Fruit fly (Drosophila melanogaster) whole organism, embryonic: ENCODE results near the gene CG10413.

Source experiments
- CG11085 ChIP-seq: fragments of 200-800 bp; sonication (Bioruptor generic); IDR thresholded peaks from 2 replicates; pipeline ENCODE4 v1.3.6; 2022; ENCODE audit warnings: missing biosample characterization, missing genetic modification characterization
- CG11093 ChIP-seq: fragments of 200-800 bp; sonication (Bioruptor generic); IDR thresholded peaks from 3 replicates; pipeline ENCODE4 v1.3.6; 2022; ENCODE audit warnings: missing biosample characterization, missing genetic modification characterization
- CG11696 ChIP-seq: fragments of 200-800 bp; sonication (Bioruptor generic); IDR thresholded peaks from 2 replicates; pipeline ENCODE4 v1.3.6; 2022; ENCODE audit warnings: missing biosample characterization, missing genetic modification characterization
- CG15479 ChIP-seq: fragments of 200-800 bp; sonication (Bioruptor generic); optimal IDR thresholded peaks from 3 replicates; lab custom pipeline; 2019; ENCODE audit warnings: missing biosample characterization, mild to moderate bottlenecking, missing genetic modification characterization, moderate library complexity
- CG15514 ChIP-seq: fragments of 200-800 bp; sonication (Bioruptor generic); optimal IDR thresholded peaks from 3 replicates; lab custom pipeline; 2017; ENCODE audit warnings: missing biosample characterization, missing genetic modification characterization, mild to moderate bottlenecking, moderate library complexity, missing genetic modification reagents
- CG18262 ChIP-seq: fragments of 200-800 bp; optimal IDR thresholded peaks from 3 replicates; lab custom pipeline; 2019; ENCODE audit warnings: missing biosample characterization, mild to moderate bottlenecking, missing genetic modification characterization, moderate library complexity
- CG2116 ChIP-seq: fragments of 200-800 bp; sonication (Bioruptor generic); optimal IDR thresholded peaks from 3 replicates; lab custom pipeline; 2018; ENCODE audit warnings: missing biosample characterization, mild to moderate bottlenecking, missing genetic modification characterization
- CG7745 ChIP-seq: fragments of 200-800 bp; sonication (Bioruptor generic); optimal IDR thresholded peaks from 2 replicates; lab custom pipeline; 2018; ENCODE audit warnings: missing biosample characterization, mild to moderate bottlenecking, missing genetic modification characterization, moderate library complexity
- Drgx ChIP-seq: fragments of 200-800 bp; sonication (Bioruptor generic); IDR thresholded peaks from 2 replicates; pipeline ENCODE4 v1.3.6; 2022; ENCODE audit warnings: missing biosample characterization, missing genetic modification characterization
- Fer1 ChIP-seq: fragments of 200-800 bp; sonication (Bioruptor generic); optimal IDR thresholded peaks from 2 replicates; lab custom pipeline; 2017; ENCODE audit warnings: missing biosample characterization, mild to moderate bottlenecking, missing genetic modification characterization
- Hmr ChIP-seq: fragments of 200-800 bp; sonication (Bioruptor generic); optimal IDR thresholded peaks from 3 replicates; lab custom pipeline; 2017; ENCODE audit warnings: mild to moderate bottlenecking, missing biosample characterization, missing genetic modification reagents, missing genetic modification characterization
- Sin3A ChIP-seq: fragments of >200 bp; optimal IDR thresholded peaks from 2 replicates; lab custom pipeline; 2018
- Xrp1 ChIP-seq: fragments of 200-800 bp; sonication (Bioruptor generic); IDR thresholded peaks from 2 replicates; pipeline ENCODE4 v1.3.6; 2022; ENCODE audit warnings: missing biosample characterization, missing genetic modification characterization
- ara ChIP-seq: fragments of 200-800 bp; sonication (Bioruptor generic); IDR thresholded peaks from 2 replicates; pipeline ENCODE4 v1.3.6; 2022; ENCODE audit warnings: missing biosample characterization, missing genetic modification characterization
- bsh ChIP-seq, 2 experiments: fragments of 200-800 bp; sonication (Bioruptor generic); optimal IDR thresholded peaks; 2 replicates each; lab custom pipeline; 2017 to 2018; ENCODE audit warnings: mild to moderate bottlenecking in 2 of 2, missing biosample characterization in 2 of 2, missing genetic modification characterization in 2 of 2, moderate library complexity in 1 of 2
- croc ChIP-seq: fragments of 200-800 bp; sonication (Bioruptor generic); conservative IDR thresholded peaks from 3 replicates; pipeline ENCODE4 v1.3.6; 2022; ENCODE audit warnings: missing biosample characterization, missing genetic modification characterization
- jumu ChIP-seq: fragments of 200-800 bp; sonication (Bioruptor generic); optimal IDR thresholded peaks from 3 replicates; lab custom pipeline; 2016; ENCODE audit warnings: missing biosample characterization, missing genetic modification characterization
- lab ChIP-seq: fragments of 200-800 bp; sonication (Bioruptor generic); optimal IDR thresholded peaks from 3 replicates; lab custom pipeline; 2017; ENCODE audit warnings: missing biosample characterization, missing genetic modification characterization, mild to moderate bottlenecking, moderate library complexity, missing genetic modification reagents
- sens ChIP-seq: fragments of 200-800 bp; sonication (Bioruptor generic); peaks from one replicate; lab custom pipeline; 2016; ENCODE audit warnings: missing biosample characterization, missing genetic modification characterization
- sim ChIP-seq: fragments of 200-800 bp; sonication (Bioruptor generic); IDR thresholded peaks from 2 replicates; pipeline ENCODE4 v1.3.6; 2022; ENCODE audit warnings: missing biosample characterization, missing genetic modification characterization
- stc ChIP-seq: fragments of 200-800 bp; sonication (Bioruptor generic); IDR thresholded peaks from 2 replicates; pipeline ENCODE4 v1.3.6; 2022; ENCODE audit warnings: missing biosample characterization, missing genetic modification characterization
- tin ChIP-seq: fragments of 200-800 bp; sonication (Bioruptor generic); optimal IDR thresholded peaks from 3 replicates; lab custom pipeline; 2016; ENCODE audit warnings: missing biosample characterization, missing genetic modification characterization
- tup ChIP-seq: fragments of 200-800 bp; sonication (Bioruptor generic); optimal IDR thresholded peaks from 2 replicates; lab custom pipeline; 2016; ENCODE audit warnings: missing biosample characterization, mild to moderate bottlenecking, missing genetic modification characterization, moderate library complexity
- unpg ChIP-seq: fragments of 200-800 bp; sonication (Bioruptor generic); optimal IDR thresholded peaks from 3 replicates; lab custom pipeline; 2018; ENCODE audit warnings: missing biosample characterization, mild to moderate bottlenecking, missing genetic modification characterization, moderate library complexity
- vvl ChIP-seq: fragments of 200-800 bp; sonication (Bioruptor generic); IDR thresholded peaks from 2 replicates; pipeline ENCODE4 v1.3.6; 2022; ENCODE audit warnings: missing biosample characterization, missing genetic modification characterization
- z ChIP-seq: fragments of 200-800 bp; sonication (Bioruptor generic); IDR thresholded peaks from 3 replicates; pipeline ENCODE4 v1.3.6; 2022; ENCODE audit warnings: missing biosample characterization, missing genetic modification characterization

The CG10413 gene

DNA sequence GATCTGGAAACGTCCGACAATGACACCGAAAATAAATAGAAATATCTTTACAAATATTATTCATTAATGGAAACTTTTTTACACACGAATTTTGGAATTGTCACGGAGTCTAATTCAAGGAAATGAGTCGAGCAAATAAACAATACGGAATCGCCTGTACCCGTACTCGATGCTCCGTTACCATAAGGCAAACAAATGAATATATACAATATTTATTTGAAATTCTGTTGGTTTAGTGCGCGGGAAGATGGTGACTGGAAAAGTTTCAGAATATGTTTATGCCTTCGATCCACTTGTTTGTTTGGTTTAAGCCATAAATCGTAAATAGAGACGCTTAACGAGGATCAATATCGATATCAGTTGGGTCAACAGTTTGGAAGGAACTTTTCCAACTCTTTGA lies 48.7 kb downstream of the CG10413 start (continued):
- peak; percentile 73 for TF ChIP-seq sens
- TF ChIP-seq croc (GFP tag; lab: Robert Waterston, UW) = no peak
- TF ChIP-seq CG15514 (GFP tag; lab: Kevin White, UChicago) = peak; percentile 23
- TF ChIP-seq CG11696 (GFP tag; lab: Robert Waterston, UW) = no peak
- TF ChIP-seq Sin3A (lab: Kevin White, UChicago) = no peak
- peak; percentile 10 for TF ChIP-seq Fer1 (GFP tag; lab: Kevin White, UChicago)
- peak; percentile 9 for TF ChIP-seq CG7745 (tag; lab: Kevin White, UChicago)
- peak; percentile 26 for TF ChIP-seq lab
- TF ChIP-seq CG2116 (GFP tag; lab: Kevin White, UChicago) = peak; percentile 8
- peak; percentile 21 for TF ChIP-seq Hmr
- TF ChIP-seq CG18262 = peak; percentile 13
- TF ChIP-seq bsh (GFP tag; optimal IDR thresholded peaks at IDR 0.05; lab: Kevin White, UChicago) = peak in 1 of 2 experiments; percentile 6

dm6 chr2L:18554205-18554604 lies 50.8 kb downstream of the CG10413 start:
- TF ChIP-seq Xrp1 (GFP tag; lab: Robert Waterston, UW) (no peak), CG11093 (GFP tag; lab: Robert Waterston, UW) (no peak), jumu (GFP tag; lab: Kevin White, UChicago) (no peak), z (GFP tag; lab: Robert Waterston, UW) (0 out of 3 replicates have a peak, but pooled peaks have one; percentile 23), Drgx (GFP tag; lab: Robert Waterston, UW) (peak; percentile 31; the same call in 1 of the 2 replicates), vvl (no peak), ara (no peak), CG15479 (GFP tag; lab: Kevin White, UChicago) (no peak), unpg (no peak), tin (GFP tag; lab: Kevin White, UChicago) (no peak), CG11085 (GFP tag; lab: Robert Waterston, UW) (no peak), tup (GFP tag; lab: Kevin White, UChicago) (no peak), stc (GFP tag; lab: Robert Waterston, UW) (no peak), sim (GFP tag; lab: Robert Waterston, UW) (no peak), Fer1 (GFP tag; lab: Kevin White, UChicago) (no peak), sens (peak; percentile 34)
